Fruit fly (Drosophila melanogaster) whole organism, embryonic: ENCODE data around the gene CG31161.

Experiments used
- Ada2b ChIP-seq: fragments of 200-800 bp; sonication (Bioruptor generic); IDR thresholded peaks from 2 replicates; pipeline ENCODE4 v1.3.6; 2022; ENCODE audit warnings: missing biosample characterization, missing genetic modification characterization
- Antp ChIP-seq: fragments of 200-800 bp; sonication (Bioruptor generic); optimal IDR thresholded peaks from 3 replicates; lab custom pipeline; 2016; ENCODE audit warnings: missing biosample characterization, missing genetic modification characterization
- Bgb ChIP-seq: fragments of 200-800 bp; sonication (Bioruptor generic); IDR thresholded peaks from 2 replicates; pipeline ENCODE4 v1.3.6; 2022; ENCODE audit warnings: missing biosample characterization, missing genetic modification characterization; ENCODE audit not compliant: partially characterized antibody
- C15 ChIP-seq: fragments of 200-800 bp; sonication (Bioruptor generic); IDR thresholded peaks from 3 replicates; pipeline ENCODE4 v1.3.6; 2022; ENCODE audit warnings: missing biosample characterization, missing genetic modification characterization
- CG10147 ChIP-seq: fragments of 200-800 bp; sonication (Bioruptor generic); optimal IDR thresholded peaks from 2 replicates; lab custom pipeline; 2019; ENCODE audit warnings: missing biosample characterization, mild to moderate bottlenecking, missing genetic modification characterization, moderate library complexity
- CG10274 ChIP-seq: fragments of 200-800 bp; sonication (Bioruptor generic); optimal IDR thresholded peaks from 3 replicates; lab custom pipeline; 2017; ENCODE audit warnings: missing biosample characterization, mild to moderate bottlenecking, missing genetic modification characterization
- CG11398 ChIP-seq: fragments of 200-800 bp; sonication (Bioruptor generic); optimal IDR thresholded peaks from 2 replicates; lab custom pipeline; 2016; ENCODE audit warnings: missing biosample characterization, missing genetic modification characterization
- CG11504 ChIP-seq: fragments of 200-800 bp; sonication (Bioruptor generic); optimal IDR thresholded peaks from 3 replicates; lab custom pipeline; 2019; ENCODE audit warnings: missing biosample characterization, mild to moderate bottlenecking, missing genetic modification characterization, moderate library complexity
- CG15269 ChIP-seq: fragments of 200-800 bp; sonication (Bioruptor generic); optimal IDR thresholded peaks from 2 replicates; lab custom pipeline; 2018; ENCODE audit warnings: missing biosample characterization, mild to moderate bottlenecking, missing genetic modification characterization, moderate library complexity
- CG18011 ChIP-seq: fragments of 200-800 bp; sonication (Bioruptor generic); optimal IDR thresholded peaks from 2 replicates; lab custom pipeline; 2017; ENCODE audit warnings: missing biosample characterization, missing genetic modification characterization, mild to moderate bottlenecking, moderate library complexity, missing genotype
- CG2889 ChIP-seq: fragments of 200-800 bp; sonication (Bioruptor generic); IDR thresholded peaks from 3 replicates; pipeline ENCODE4 v1.3.6; 2022; ENCODE audit warnings: missing biosample characterization, missing genetic modification characterization
- CG32772 ChIP-seq: fragments of 200-800 bp; sonication (Bioruptor generic); IDR thresholded peaks from 2 replicates; pipeline ENCODE4 v1.3.6; 2022; ENCODE audit warnings: missing biosample characterization, missing genetic modification characterization
- CG33557 ChIP-seq: fragments of 200-800 bp; sonication (Bioruptor generic); optimal IDR thresholded peaks from 2 replicates; lab custom pipeline; 2019; ENCODE audit warnings: missing biosample characterization, mild to moderate bottlenecking, missing genetic modification characterization, moderate library complexity
- CG4328 ChIP-seq: fragments of 200-800 bp; sonication (Bioruptor generic); optimal IDR thresholded peaks from 3 replicates; lab custom pipeline; 2017; ENCODE audit warnings: missing biosample characterization, missing genetic modification reagents, missing genetic modification characterization
- CG6272 ChIP-seq: fragments of 200-800 bp; sonication (Bioruptor generic); IDR thresholded peaks from 2 replicates; pipeline ENCODE4 v1.3.6; 2022; ENCODE audit warnings: missing biosample characterization, missing genetic modification characterization
- CG6689 ChIP-seq: fragments of 200-800 bp; sonication (Bioruptor generic); IDR thresholded peaks from 2 replicates; pipeline ENCODE4 v1.3.6; 2022; ENCODE audit warnings: missing biosample characterization, missing genetic modification characterization
- CG7357 ChIP-seq: fragments of 200-800 bp; sonication (Bioruptor generic); IDR thresholded peaks from 3 replicates; pipeline ENCODE4 v1.3.6; 2022; ENCODE audit warnings: missing biosample characterization, missing genetic modification characterization
- CG9437 ChIP-seq: fragments of 200-800 bp; sonication (Bioruptor generic); optimal IDR thresholded peaks from 2 replicates; lab custom pipeline; 2018; ENCODE audit warnings: missing biosample characterization, mild to moderate bottlenecking, missing genetic modification characterization
- D19A ChIP-seq: fragments of 200-800 bp; optimal IDR thresholded peaks from 3 replicates; lab custom pipeline; 2019; ENCODE audit warnings: missing biosample characterization, mild to moderate bottlenecking, missing genetic modification characterization, moderate library complexity
- Dfd ChIP-seq, 2 experiments: fragments of >200 bp; optimal IDR thresholded peaks; 2 replicates each; lab custom pipeline; 2017; ENCODE audit warnings: missing biosample characterization in 2 of 2, missing genetic modification characterization in 2 of 2
- Doc2 ChIP-seq: fragments of 200-800 bp; sonication (Bioruptor generic); IDR thresholded peaks from 2 replicates; pipeline ENCODE4 v1.3.6; 2022; ENCODE audit warnings: missing biosample characterization, missing genetic modification characterization
- ERR ChIP-seq: fragments of 200-800 bp; sonication (Bioruptor generic); optimal IDR thresholded peaks from 2 replicates; lab custom pipeline; 2016; ENCODE audit warnings: missing biosample characterization, missing genetic modification characterization
- Gsc ChIP-seq: fragments of 200-800 bp; sonication (Bioruptor generic); IDR thresholded peaks from 2 replicates; pipeline ENCODE4 v1.3.6; 2022; ENCODE audit warnings: missing biosample characterization, missing genetic modification characterization
- Lpt ChIP-seq: fragments of >200 bp; optimal IDR thresholded peaks from 2 replicates; lab custom pipeline; 2018; ENCODE audit warnings: missing biosample characterization, missing genetic modification characterization
- Ravus ChIP-seq: fragments of 200-800 bp; sonication (Bioruptor generic); IDR thresholded peaks from 2 replicates; pipeline ENCODE4 v1.3.6; 2022; ENCODE audit warnings: missing biosample characterization, missing genetic modification characterization
- TFAM ChIP-seq: fragments of 200-800 bp; sonication (Bioruptor generic); optimal IDR thresholded peaks from 2 replicates; lab custom pipeline; 2017; ENCODE audit warnings: missing biosample characterization, missing genetic modification characterization, inconsistent platforms
- Xrp1 ChIP-seq: fragments of 200-800 bp; sonication (Bioruptor generic); IDR thresholded peaks from 2 replicates; pipeline ENCODE4 v1.3.6; 2022; ENCODE audit warnings: missing biosample characterization, missing genetic modification characterization
- ap ChIP-seq: fragments of 200-800 bp; sonication (Bioruptor generic); IDR thresholded peaks from 2 replicates; pipeline ENCODE4 v1.3.6; 2022; ENCODE audit warnings: missing biosample characterization, missing genetic modification characterization
- bab2 ChIP-seq: fragments of 200-800 bp; sonication (Bioruptor generic); optimal IDR thresholded peaks from 2 replicates; lab custom pipeline; 2016; ENCODE audit warnings: missing biosample characterization, missing genetic modification characterization
- br ChIP-seq: fragments of >200 bp; optimal IDR thresholded peaks from 2 replicates; lab custom pipeline; 2017
- cato ChIP-seq: fragments of 200-800 bp; sonication (Bioruptor generic); optimal IDR thresholded peaks from 2 replicates; lab custom pipeline; 2016; ENCODE audit warnings: missing biosample characterization, missing genetic modification characterization, borderline replicate concordance
- crol ChIP-seq: fragments of 200-800 bp; sonication (Bioruptor generic); IDR thresholded peaks from 2 replicates; pipeline ENCODE4 v1.3.6; 2022; ENCODE audit warnings: missing biosample characterization, missing genetic modification characterization
- crp ChIP-seq, 2 experiments: fragments of 200-800 bp; sonication (Bioruptor generic); optimal IDR thresholded peaks; 2 replicates in 1 of 2; 3 replicates in 1 of 2; lab custom pipeline; 2017; ENCODE audit warnings: missing biosample characterization in 2 of 2, missing genetic modification characterization in 2 of 2, mild to moderate bottlenecking in 1 of 2, moderate library complexity in 1 of 2
- exex ChIP-seq: fragments of 200-800 bp; sonication (Bioruptor generic); optimal IDR thresholded peaks from 4 replicates; lab custom pipeline; 2018; ENCODE audit warnings: missing biosample characterization, mild to moderate bottlenecking, missing genetic modification characterization, moderate library complexity
- fd102C ChIP-seq: fragments of 200-800 bp; sonication (Bioruptor generic); optimal IDR thresholded peaks from 2 replicates; lab custom pipeline; 2018; ENCODE audit warnings: missing biosample characterization, mild to moderate bottlenecking, missing genetic modification characterization, moderate library complexity
- gt ChIP-seq: fragments of 200-800 bp; sonication (Bioruptor generic); IDR thresholded peaks from 2 replicates; pipeline ENCODE4 v1.3.6; 2022; ENCODE audit warnings: missing biosample characterization, missing genetic modification characterization
- h ChIP-seq: fragments of >200 bp; optimal IDR thresholded peaks from 2 replicates; lab custom pipeline; 2017
- kah ChIP-seq: fragments of 200-800 bp; sonication (Bioruptor generic); optimal IDR thresholded peaks from 2 replicates; lab custom pipeline; 2018; ENCODE audit warnings: missing biosample characterization, mild to moderate bottlenecking, missing genetic modification characterization
- kni ChIP-seq: fragments of 200-800 bp; sonication (Bioruptor generic); optimal IDR thresholded peaks from 3 replicates; lab custom pipeline; 2017; ENCODE audit warnings: mild to moderate bottlenecking, missing biosample characterization, missing genetic modification reagents, missing genetic modification characterization
- lola ChIP-seq, 3 experiments: fragments of >200 bp in 2 of 3; fragments of 200-800 bp in 1 of 3; sonication (Bioruptor generic) in 1 of 3; optimal IDR thresholded peaks; 2 replicates each; lab custom pipeline; 2017 to 2019; ENCODE audit warnings: missing biosample characterization in 3 of 3, missing genetic modification characterization in 3 of 3, mild to moderate bottlenecking in 1 of 3, moderate library complexity in 1 of 3
- lov ChIP-seq, 2 experiments: fragments of 200-800 bp in 1 of 2; fragments of >200 bp in 1 of 2; sonication (Bioruptor generic) in 1 of 2; IDR thresholded peaks in 1 of 2; optimal IDR thresholded peaks in 1 of 2; 2 replicates in 1 of 2; 3 replicates in 1 of 2; pipeline versions ENCODE4 v1.3.6 to Lab custom; 2017 to 2022; ENCODE audit warnings: missing biosample characterization in 1 of 2, missing genetic modification characterization in 1 of 2
- nmo ChIP-seq: fragments of 200-800 bp; sonication (Bioruptor generic); optimal IDR thresholded peaks from 2 replicates; lab custom pipeline; 2018; ENCODE audit warnings: missing biosample characterization, mild to moderate bottlenecking, missing genetic modification characterization, moderate library complexity
- onecut ChIP-seq: fragments of 200-800 bp; sonication (Bioruptor generic); IDR thresholded peaks from 2 replicates; pipeline ENCODE4 v1.3.6; 2022; ENCODE audit warnings: missing biosample characterization, missing genetic modification characterization
- pfk ChIP-seq: fragments of 200-800 bp; sonication (Bioruptor generic); optimal IDR thresholded peaks from 2 replicates; lab custom pipeline; 2018; ENCODE audit warnings: missing biosample characterization, mild to moderate bottlenecking, missing genetic modification characterization, moderate library complexity
- pho ChIP-seq: fragments of 200-800 bp; sonication (Bioruptor generic); optimal IDR thresholded peaks from 2 replicates; lab custom pipeline; 2016; ENCODE audit warnings: missing biosample characterization, missing genetic modification characterization
- phol ChIP-seq: fragments of 200-800 bp; sonication (Bioruptor generic); optimal IDR thresholded peaks from 3 replicates; lab custom pipeline; 2018; ENCODE audit warnings: missing biosample characterization, mild to moderate bottlenecking, missing genetic modification characterization, moderate library complexity
- salm ChIP-seq: fragments of 200-800 bp; sonication (Bioruptor generic); optimal IDR thresholded peaks from 2 replicates; lab custom pipeline; 2018; ENCODE audit warnings: missing biosample characterization, mild to moderate bottlenecking, missing genetic modification characterization
- sd ChIP-seq: fragments of 200-800 bp; sonication (Bioruptor generic); optimal IDR thresholded peaks from 3 replicates; lab custom pipeline; 2018; ENCODE audit warnings: missing biosample characterization, mild to moderate bottlenecking, missing genetic modification characterization, moderate library complexity
- sima ChIP-seq: fragments of 200-800 bp; sonication (Bioruptor generic); optimal IDR thresholded peaks from 2 replicates; lab custom pipeline; 2016; ENCODE audit warnings: missing biosample characterization, missing genetic modification characterization
- sisA ChIP-seq: fragments of 200-800 bp; sonication (Bioruptor generic); IDR thresholded peaks from 2 replicates; pipeline ENCODE4 v1.3.6; 2022; ENCODE audit warnings: missing biosample characterization, missing genetic modification characterization
- slp2 ChIP-seq: fragments of 200-800 bp; sonication (Bioruptor generic); optimal IDR thresholded peaks from 2 replicates; lab custom pipeline; 2016; ENCODE audit warnings: missing biosample characterization, missing genetic modification characterization
- tup ChIP-seq: fragments of 200-800 bp; sonication (Bioruptor generic); optimal IDR thresholded peaks from 2 replicates; lab custom pipeline; 2016; ENCODE audit warnings: missing biosample characterization, mild to moderate bottlenecking, missing genetic modification characterization, moderate library complexity

The CG31161 gene

DNA sequence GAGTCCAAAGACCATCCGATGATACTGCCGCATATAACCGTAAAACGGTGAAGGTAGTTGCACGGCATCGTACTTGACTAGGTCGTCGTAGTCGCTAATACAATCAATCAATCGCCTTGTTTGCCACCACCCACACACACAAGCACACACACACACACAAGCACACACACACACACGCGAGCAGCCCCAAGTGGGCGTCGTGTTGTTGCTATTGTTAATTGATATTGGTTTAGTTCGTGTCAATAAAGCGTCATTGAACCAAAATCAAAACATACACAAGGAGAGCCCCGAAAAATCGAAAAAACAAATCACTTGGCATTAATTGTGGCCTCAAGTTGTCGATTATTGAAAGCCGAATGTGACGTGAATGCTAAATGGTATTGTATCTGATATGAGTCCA is 19.9 kb upstream of the CG31161 start (continued):
- peak; percentile 69 for TF ChIP-seq kni (GFP tag; lab: Kevin White, UChicago)
- no peak for TF ChIP-seq CG9437
- TF ChIP-seq CG6272 (GFP tag; lab: Robert Waterston, UW): no peak
- TF ChIP-seq cato (GFP tag; lab: Kevin White, UChicago): no peak
- TF ChIP-seq CG18011: no peak
- peak; percentile 62 for TF ChIP-seq exex (tag; lab: Kevin White, UChicago)
- no peak for TF ChIP-seq CG4328 (GFP tag; lab: Kevin White, UChicago)
- TF ChIP-seq lola (GFP tag; optimal IDR thresholded peaks at IDR 0.05; lab: Kevin White, UChicago): peak in 1 of 3 experiments; percentile 30
- no peak for TF ChIP-seq crp (GFP tag; optimal IDR thresholded peaks at IDR 0.05; lab: Kevin White, UChicago)
- TF ChIP-seq sd (tag; lab: Kevin White, UChicago): peak; percentile 31
- TF ChIP-seq sisA: no peak
- no peak for TF ChIP-seq Lpt (GFP tag; lab: Kevin White, UChicago)
- no peak for TF ChIP-seq ap (GFP tag; lab: Robert Waterston, UW)
- no peak for TF ChIP-seq sima (GFP tag; lab: Kevin White, UChicago)
- TF ChIP-seq h (lab: Kevin White, UChicago): no peak
- peak; percentile 56 for TF ChIP-seq CG33557 (GFP tag; lab: Kevin White, UChicago)
- no peak for TF ChIP-seq Antp
- peak; percentile 19 for TF ChIP-seq tup (GFP tag; lab: Kevin White, UChicago)
- TF ChIP-seq Dfd (GFP tag; optimal IDR thresholded peaks at IDR 0.05; lab: Kevin White, UChicago): no peak
- TF ChIP-seq salm (tag; lab: Kevin White, UChicago): no peak
- TF ChIP-seq br (lab: Kevin White, UChicago): no peak
- TF ChIP-seq Ravus (GFP tag; lab: Robert Waterston, UW): no peak
- no peak for TF ChIP-seq lov (optimal IDR thresholded peaks at IDR 0.05; lab: Kevin White, UChicago)
- peak; percentile 59; the same call in 1 of the 3 replicates for TF ChIP-seq lov (GFP tag; IDR thresholded peaks at IDR 0.05; lab: Robert Waterston, UW)
- peak; percentile 36 for TF ChIP-seq CG6689
- TF ChIP-seq nmo: no peak
- TF ChIP-seq ERR: peak; percentile 1
- TF ChIP-seq Gsc (GFP tag; lab: Robert Waterston, UW): no peak
- TF ChIP-seq CG10274 (GFP tag; lab: Kevin White, UChicago): peak; percentile 9
- peak; percentile 18 for TF ChIP-seq pfk (GFP tag; lab: Kevin White, UChicago)
- no peak for TF ChIP-seq gt (GFP tag; lab: Robert Waterston, UW)
- peak; percentile 34; the same call in 1 of the 2 replicates for TF ChIP-seq CG32772 (GFP tag; lab: Robert Waterston, UW)
- TF ChIP-seq CG2889 (GFP tag; lab: Robert Waterston, UW): no peak
- no peak for TF ChIP-seq Ada2b (GFP tag; lab: Robert Waterston, UW)
- peak; percentile 61 for TF ChIP-seq bab2
- TF ChIP-seq kah (GFP tag; lab: Kevin White, UChicago): no peak
- TF ChIP-seq onecut (GFP tag; lab: Robert Waterston, UW): peak; percentile 40; the same call in 1 of the 2 replicates
- TF ChIP-seq CG7357: no peak
- peak; percentile 33 for TF ChIP-seq CG15269
- no peak for TF ChIP-seq TFAM (GFP tag; lab: Kevin White, UChicago)
- TF ChIP-seq Xrp1 (GFP tag; lab: Robert Waterston, UW): peak; percentile 79
- no peak for TF ChIP-seq fd102C (GFP tag; lab: Kevin White, UChicago)
- no peak for TF ChIP-seq slp2
- no peak for TF ChIP-seq C15
- TF ChIP-seq crol (GFP tag; lab: Robert Waterston, UW): no peak
- peak; percentile 5 for TF ChIP-seq D19A (tag; lab: Kevin White, UChicago)
- peak; percentile 15 for TF ChIP-seq CG11504 (tag; lab: Kevin White, UChicago)
- peak; percentile 77 for TF ChIP-seq CG11398 (GFP tag; lab: Kevin White, UChicago)
- TF ChIP-seq Bgb (GFP tag; lab: Robert Waterston, UW): no peak
- TF ChIP-seq CG10147 (GFP tag; lab: Kevin White, UChicago): no peak
- no peak for TF ChIP-seq phol (tag; lab: Kevin White, UChicago)
- TF ChIP-seq pho (GFP tag; lab: Kevin White, UChicago): no peak
- TF ChIP-seq Doc2 (GFP tag; lab: Robert Waterston, UW): no peak
